Worm (Caenorhabditis elegans) whole organism, young adult: ENCODE results near the gene T07G12.4.

Source experiments
- F33H1.4 ChIP-seq: fragments of 200-800 bp; sonication (Bioruptor generic); IDR thresholded peaks from 2 replicates; pipeline ENCODE4 v1.3.6; 2022; ENCODE audit warnings: missing genetic modification reagents, missing genetic modification characterization, missing compliant biosample characterization
- ets-4 ChIP-seq: fragments of 200-800 bp; sonication (Bioruptor generic); optimal IDR thresholded peaks from 2 replicates; lab custom pipeline; 2018; ENCODE audit warnings: mild to moderate bottlenecking, missing genetic modification characterization, missing compliant biosample characterization
- him-1 ChIP-seq: sonication (generic microtip); optimal IDR thresholded peaks from 2 replicates; lab custom pipeline; 2016; ENCODE audit warnings: missing genotype, missing genetic modification reagents, missing genetic modification characterization, missing compliant biosample characterization
- hlh-26 ChIP-seq: fragments of 200-800 bp; sonication (Bioruptor generic); conservative IDR thresholded peaks from 2 replicates; pipeline ENCODE4 v1.3.6; 2022; ENCODE audit warnings: missing genetic modification reagents, missing genetic modification characterization, missing compliant biosample characterization
- lin-35 ChIP-seq, 3 experiments: fragments of 150-350 bp in 2 of 3; sonication (generic microtip) in 1 of 3; optimal IDR thresholded peaks; 2 replicates each; lab custom pipeline; 2014 to 2018; ENCODE audit warnings: missing biosample characterization in 3 of 3, missing genetic modification characterization in 3 of 3, missing genetic modification reagents in 3 of 3
- lin-40 ChIP-seq: sonication (generic microtip); optimal IDR thresholded peaks from 2 replicates; lab custom pipeline; 2016; ENCODE audit warnings: missing genetic modification characterization, mild to moderate bottlenecking, missing compliant biosample characterization, missing genotype, missing genetic modification reagents
- mcd-1 ChIP-seq: fragments of 200-800 bp; sonication (Bioruptor generic); IDR thresholded peaks from 2 replicates; pipeline ENCODE4 v1.3.6; 2022; ENCODE audit warnings: missing genetic modification reagents, missing genetic modification characterization, missing compliant biosample characterization
- sea-2 ChIP-seq: fragments of 200-800 bp; sonication (Bioruptor generic); IDR thresholded peaks from 2 replicates; pipeline ENCODE4 v1.3.6; 2022; ENCODE audit warnings: missing genetic modification characterization, missing compliant biosample characterization
- snpc-4 ChIP-seq, 5 experiments: fragments of 150-350 bp in 1 of 5; sonication (generic microtip) in 4 of 5; optimal IDR thresholded peaks; 2 replicates each; lab custom pipeline; 2014 to 2018; ENCODE audit warnings: missing genetic modification characterization in 5 of 5, missing biosample characterization in 3 of 5, antibody characterized with exemption in 2 of 5, mild to moderate bottlenecking in 2 of 5, missing compliant biosample characterization in 2 of 5, missing genotype in 2 of 5, moderate library complexity in 2 of 5, missing genetic modification reagents in 1 of 5
- unc-62 ChIP-seq: fragments of 150-350 bp; optimal IDR thresholded peaks from 2 replicates; lab custom pipeline; 2014; ENCODE audit warnings: missing biosample characterization, missing genetic modification reagents, missing genetic modification characterization
- zfh-2 ChIP-seq: fragments of 200-800 bp; sonication (Bioruptor generic); conservative IDR thresholded peaks from 2 replicates; pipeline ENCODE4 v1.3.6; 2022; ENCODE audit warnings: missing genetic modification reagents, missing genetic modification characterization, missing compliant biosample characterization
- ztf-28 ChIP-seq: fragments of 200-800 bp; sonication (Bioruptor generic); IDR thresholded peaks from 2 replicates; pipeline ENCODE4 v1.3.6; 2022; ENCODE audit warnings: missing genetic modification reagents, missing genetic modification characterization, missing compliant biosample characterization

ce11 chrIV:10513266-10513665, 25.2 kb downstream of the T07G12.4 start:
- TF ChIP-seq zfh-2 (GFP tag; lab: Robert Waterston, UW) (no peak), hlh-26 (GFP tag; lab: Robert Waterston, UW) (no peak), him-1 (tag; lab: Kevin White, UChicago) (no peak), F33H1.4 (GFP tag; lab: Robert Waterston, UW) (no peak), mcd-1 (GFP tag; lab: Robert Waterston, UW) (no peak), snpc-4 (GFP tag; optimal IDR thresholded peaks at IDR 0.05; lab: Kevin White, UChicago) (no peak), snpc-4 (tag; optimal IDR thresholded peaks at IDR 0.05; lab: Kevin White, UChicago) (no peak), lin-35 (GFP tag; optimal IDR thresholded peaks at IDR 0.05; lab: Kevin White, UChicago) (no peak), sea-2 (no peak), ztf-28 (GFP tag; lab: Robert Waterston, UW) (no peak), lin-40 (no peak), unc-62 (GFP tag; lab: Kevin White, UChicago) (peak; percentile 56), ets-4 (GFP tag; lab: Kevin White, UChicago) (no peak)
